Fruit fly (Drosophila melanogaster) whole organism, embryonic: Measurements from ENCODE around the gene Klp67A.

Experiments used
- BEAF-32 ChIP-seq: fragments of 200-800 bp; sonication (Bioruptor generic); optimal IDR thresholded peaks from 3 replicates; lab custom pipeline; 2017; ENCODE audit warnings: missing biosample characterization, missing genetic modification characterization, mild to moderate bottlenecking, moderate library complexity, missing genetic modification reagents
- CG11696 ChIP-seq: fragments of 200-800 bp; sonication (Bioruptor generic); IDR thresholded peaks from 2 replicates; pipeline ENCODE4 v1.3.6; 2022; ENCODE audit warnings: missing biosample characterization, missing genetic modification characterization
- CG12744 ChIP-seq: fragments of 200-800 bp; sonication (Bioruptor generic); optimal IDR thresholded peaks from 2 replicates; lab custom pipeline; 2016; ENCODE audit warnings: missing biosample characterization, missing genetic modification characterization
- CG14050 ChIP-seq: fragments of 200-800 bp; sonication (Bioruptor generic); IDR thresholded peaks from 3 replicates; pipeline ENCODE4 v1.3.6; 2022; ENCODE audit warnings: missing biosample characterization, missing genetic modification characterization
- CG14710 ChIP-seq: fragments of 200-800 bp; sonication (Bioruptor generic); optimal IDR thresholded peaks from 3 replicates; lab custom pipeline; 2019; ENCODE audit warnings: missing biosample characterization, mild to moderate bottlenecking, missing genetic modification characterization, moderate library complexity
- CG16815 ChIP-seq: fragments of 200-800 bp; sonication (Bioruptor generic); optimal IDR thresholded peaks from 3 replicates; lab custom pipeline; 2017; ENCODE audit warnings: missing biosample characterization, mild to moderate bottlenecking, missing genetic modification characterization
- CG17186 ChIP-seq: fragments of 200-800 bp; sonication (Bioruptor generic); optimal IDR thresholded peaks from 3 replicates; lab custom pipeline; 2017; ENCODE audit warnings: missing biosample characterization, missing genetic modification reagents, missing genetic modification characterization
- CG17612 ChIP-seq: fragments of 200-800 bp; sonication (Bioruptor generic); IDR thresholded peaks from 2 replicates; pipeline ENCODE4 v1.3.6; 2022; ENCODE audit warnings: missing biosample characterization, missing genetic modification characterization
- CG2116 ChIP-seq: fragments of 200-800 bp; sonication (Bioruptor generic); optimal IDR thresholded peaks from 3 replicates; lab custom pipeline; 2018; ENCODE audit warnings: missing biosample characterization, mild to moderate bottlenecking, missing genetic modification characterization
- CG2202 ChIP-seq: fragments of 200-800 bp; sonication (Bioruptor generic); optimal IDR thresholded peaks from 2 replicates; lab custom pipeline; 2018; ENCODE audit warnings: missing biosample characterization, mild to moderate bottlenecking, missing genetic modification characterization
- CG31224 ChIP-seq: fragments of 200-800 bp; sonication (Bioruptor generic); IDR thresholded peaks from 2 replicates; pipeline ENCODE4 v1.3.6; 2022; ENCODE audit warnings: missing biosample characterization, missing genetic modification characterization
- CG31441 ChIP-seq: fragments of 200-800 bp; sonication (Bioruptor generic); IDR thresholded peaks from 2 replicates; pipeline ENCODE4 v1.3.6; 2022; ENCODE audit warnings: missing biosample characterization, missing genetic modification characterization
- CG33557 ChIP-seq: fragments of 200-800 bp; sonication (Bioruptor generic); optimal IDR thresholded peaks from 2 replicates; lab custom pipeline; 2019; ENCODE audit warnings: missing biosample characterization, mild to moderate bottlenecking, missing genetic modification characterization, moderate library complexity
- CG4617 ChIP-seq: fragments of 200-800 bp; sonication (Bioruptor generic); optimal IDR thresholded peaks from 3 replicates; lab custom pipeline; 2016; ENCODE audit warnings: missing biosample characterization, missing genetic modification characterization, borderline replicate concordance
- CG4854 ChIP-seq: fragments of 200-800 bp; sonication (Bioruptor generic); optimal IDR thresholded peaks from 2 replicates; lab custom pipeline; 2016; ENCODE audit warnings: missing biosample characterization, missing genetic modification characterization, inconsistent platforms
- CG6254 ChIP-seq: fragments of 200-800 bp; sonication (Bioruptor generic); optimal IDR thresholded peaks from 3 replicates; lab custom pipeline; 2017; ENCODE audit warnings: mild to moderate bottlenecking, missing biosample characterization, missing genetic modification reagents, missing genetic modification characterization
- CG9437 ChIP-seq: fragments of 200-800 bp; sonication (Bioruptor generic); optimal IDR thresholded peaks from 2 replicates; lab custom pipeline; 2018; ENCODE audit warnings: missing biosample characterization, mild to moderate bottlenecking, missing genetic modification characterization
- Fer1 ChIP-seq: fragments of 200-800 bp; sonication (Bioruptor generic); optimal IDR thresholded peaks from 2 replicates; lab custom pipeline; 2017; ENCODE audit warnings: missing biosample characterization, mild to moderate bottlenecking, missing genetic modification characterization
- H15 ChIP-seq: fragments of 200-800 bp; sonication (Bioruptor generic); IDR thresholded peaks from 3 replicates; pipeline ENCODE4 v1.3.6; 2022; ENCODE audit warnings: missing biosample characterization, missing genetic modification characterization
- Hand ChIP-seq: fragments of 200-800 bp; sonication (Bioruptor generic); optimal IDR thresholded peaks from 2 replicates; lab custom pipeline; 2017; ENCODE audit warnings: mild to moderate bottlenecking, missing biosample characterization, missing genetic modification reagents, missing genetic modification characterization
- Hr78 ChIP-seq, 2 experiments: fragments of 200-800 bp in 1 of 2; fragments of >200 bp in 1 of 2; sonication (Bioruptor generic) in 1 of 2; optimal IDR thresholded peaks; 2 replicates each; lab custom pipeline; 2017 to 2019; ENCODE audit warnings: missing biosample characterization in 2 of 2, missing genetic modification characterization in 2 of 2, mild to moderate bottlenecking in 1 of 2, moderate library complexity in 1 of 2
- Kr ChIP-seq: fragments of 200-800 bp; sonication (Bioruptor generic); optimal IDR thresholded peaks from 2 replicates; lab custom pipeline; 2017; ENCODE audit warnings: missing biosample characterization, mild to moderate bottlenecking, missing genetic modification characterization
- Ptx1 ChIP-seq: fragments of 200-800 bp; sonication (Bioruptor generic); IDR thresholded peaks from 2 replicates; pipeline ENCODE4 v1.3.6; 2022; ENCODE audit warnings: missing biosample characterization, missing genetic modification characterization
- Rfx ChIP-seq: fragments of 200-800 bp; sonication (Bioruptor generic); IDR thresholded peaks from 2 replicates; pipeline ENCODE4 v1.3.6; 2022; ENCODE audit warnings: missing biosample characterization, missing genetic modification characterization
- Sox100B ChIP-seq: fragments of 200-800 bp; sonication (Bioruptor generic); optimal IDR thresholded peaks from 3 replicates; lab custom pipeline; 2018; ENCODE audit warnings: missing biosample characterization, mild to moderate bottlenecking, missing genetic modification characterization
- Sry-β ChIP-seq: fragments of 200-800 bp; sonication (Bioruptor generic); optimal IDR thresholded peaks from 2 replicates; lab custom pipeline; 2018; ENCODE audit warnings: missing biosample characterization, mild to moderate bottlenecking, missing genetic modification characterization, moderate library complexity
- TFAM ChIP-seq: fragments of 200-800 bp; sonication (Bioruptor generic); optimal IDR thresholded peaks from 2 replicates; lab custom pipeline; 2017; ENCODE audit warnings: missing biosample characterization, missing genetic modification characterization, inconsistent platforms
- Tbp ChIP-seq: fragments of >200 bp; optimal IDR thresholded peaks from 2 replicates; lab custom pipeline; 2018; ENCODE audit warnings: missing biosample characterization, missing genetic modification characterization
- amos ChIP-seq: fragments of 200-800 bp; sonication (Bioruptor generic); IDR thresholded peaks from 2 replicates; pipeline ENCODE4 v1.3.6; 2022; ENCODE audit warnings: missing biosample characterization, missing genetic modification characterization; ENCODE audit not compliant: partially characterized antibody
- chif ChIP-seq, 2 experiments: fragments of 200-800 bp; sonication (Bioruptor generic); optimal IDR thresholded peaks; 3 replicates each; lab custom pipeline; 2016; ENCODE audit warnings: missing biosample characterization in 2 of 2, missing genetic modification characterization in 2 of 2
- chinmo ChIP-seq: fragments of 200-800 bp; sonication (Bioruptor generic); IDR thresholded peaks from 4 replicates; pipeline ENCODE4 v1.3.6; 2022; ENCODE audit warnings: missing biosample characterization, missing genetic modification characterization; ENCODE audit not compliant: partially characterized antibody
- corto ChIP-seq: fragments of 200-800 bp; sonication (Bioruptor generic); optimal IDR thresholded peaks from 2 replicates; lab custom pipeline; 2016; ENCODE audit warnings: missing biosample characterization, mild to moderate bottlenecking, missing genetic modification characterization, moderate library complexity
- fd102C ChIP-seq: fragments of 200-800 bp; sonication (Bioruptor generic); optimal IDR thresholded peaks from 2 replicates; lab custom pipeline; 2018; ENCODE audit warnings: missing biosample characterization, mild to moderate bottlenecking, missing genetic modification characterization, moderate library complexity
- fd64A ChIP-seq: fragments of 200-800 bp; sonication (Bioruptor generic); optimal IDR thresholded peaks from 3 replicates; lab custom pipeline; 2018; ENCODE audit warnings: missing biosample characterization, mild to moderate bottlenecking, missing genetic modification characterization
- gce ChIP-seq: fragments of 200-800 bp; sonication (Bioruptor generic); IDR thresholded peaks from 3 replicates; pipeline ENCODE4 v1.3.6; 2022; ENCODE audit warnings: missing biosample characterization, missing genetic modification characterization
- gem ChIP-seq: fragments of 200-800 bp; sonication (Bioruptor generic); optimal IDR thresholded peaks from 2 replicates; lab custom pipeline; 2019; ENCODE audit warnings: missing biosample characterization, mild to moderate bottlenecking, missing genetic modification characterization, moderate library complexity
- grn ChIP-seq: fragments of 200-800 bp; sonication (Bioruptor generic); optimal IDR thresholded peaks from 3 replicates; lab custom pipeline; 2017; ENCODE audit warnings: missing biosample characterization, missing genetic modification characterization
- her ChIP-seq: fragments of 200-800 bp; sonication (Bioruptor generic); optimal IDR thresholded peaks from 2 replicates; lab custom pipeline; 2016; ENCODE audit warnings: missing biosample characterization, missing genetic modification characterization
- klu ChIP-seq: fragments of 200-800 bp; sonication (Bioruptor generic); IDR thresholded peaks from 2 replicates; pipeline ENCODE4 v1.3.6; 2022; ENCODE audit warnings: missing biosample characterization, missing genetic modification characterization
- lmd ChIP-seq: fragments of 200-800 bp; sonication (Bioruptor generic); IDR thresholded peaks from 2 replicates; pipeline ENCODE4 v1.3.6; 2022; ENCODE audit warnings: missing biosample characterization, missing genetic modification characterization
- pfk ChIP-seq: fragments of 200-800 bp; sonication (Bioruptor generic); optimal IDR thresholded peaks from 2 replicates; lab custom pipeline; 2018; ENCODE audit warnings: missing biosample characterization, mild to moderate bottlenecking, missing genetic modification characterization, moderate library complexity
- pzg ChIP-seq: fragments of 200-800 bp; sonication (Bioruptor generic); optimal IDR thresholded peaks from 3 replicates; lab custom pipeline; 2018; ENCODE audit warnings: missing biosample characterization, mild to moderate bottlenecking, missing genetic modification characterization, moderate library complexity
- repo ChIP-seq: fragments of 200-800 bp; sonication (Bioruptor generic); optimal IDR thresholded peaks from 2 replicates; lab custom pipeline; 2016; ENCODE audit warnings: missing biosample characterization, missing genetic modification characterization
- row ChIP-seq: fragments of 200-800 bp; sonication (Bioruptor generic); IDR thresholded peaks from 3 replicates; pipeline ENCODE4 v1.3.6; 2022; ENCODE audit warnings: missing biosample characterization, missing genetic modification characterization
- scrt ChIP-seq: fragments of 200-800 bp; sonication (Bioruptor generic); optimal IDR thresholded peaks from 2 replicates; lab custom pipeline; 2018; ENCODE audit warnings: missing biosample characterization, mild to moderate bottlenecking, missing genetic modification characterization, moderate library complexity
- sens-2 ChIP-seq: fragments of 200-800 bp; sonication (Bioruptor generic); IDR thresholded peaks from 2 replicates; pipeline ENCODE4 v1.3.6; 2022; ENCODE audit warnings: missing biosample characterization, missing genetic modification characterization
- shn ChIP-seq: fragments of 200-800 bp; sonication (Bioruptor generic); optimal IDR thresholded peaks from 3 replicates; lab custom pipeline; 2016; ENCODE audit warnings: missing biosample characterization, missing genetic modification characterization
- sima ChIP-seq: fragments of 200-800 bp; sonication (Bioruptor generic); optimal IDR thresholded peaks from 2 replicates; lab custom pipeline; 2016; ENCODE audit warnings: missing biosample characterization, missing genetic modification characterization
- ssp ChIP-seq: fragments of 200-800 bp; sonication (Bioruptor generic); IDR thresholded peaks from 2 replicates; pipeline ENCODE4 v1.3.6; 2022; ENCODE audit warnings: missing biosample characterization, missing genetic modification characterization
- unc-4 ChIP-seq: fragments of 200-800 bp; sonication (Bioruptor generic); IDR thresholded peaks from 2 replicates; pipeline ENCODE4 v1.3.6; 2022; ENCODE audit warnings: missing biosample characterization, missing genetic modification characterization; ENCODE audit not compliant: partially characterized antibody

Klp67A gene

dm6 chr3L:9366850-9367430, at the start of gene Klp67A, which contains the start of gene CG4452:
Klp67A (minus strand) TSS chr3L:9367046.
CG4452 (plus strand) TSS chr3L:9367377.
- no peak; the same call in 1 of the 2 replicates for TF ChIP-seq CG31441
- no peak for TF ChIP-seq sens-2
- no peak for TF ChIP-seq Tbp (GFP tag; lab: Kevin White, UChicago)
- no peak for TF ChIP-seq pfk (GFP tag; lab: Kevin White, UChicago)
- no peak for TF ChIP-seq CG4617 (GFP tag; lab: Kevin White, UChicago)
- no peak for TF ChIP-seq CG6254 (GFP tag; lab: Kevin White, UChicago)
- peak; percentile 98 for TF ChIP-seq BEAF-32 (GFP tag; lab: Kevin White, UChicago)
- TF ChIP-seq lmd (GFP tag; lab: Robert Waterston, UW), result no peak
- TF ChIP-seq repo, result no peak
- peak; percentile 52 for TF ChIP-seq corto (GFP tag; lab: Kevin White, UChicago)
- TF ChIP-seq grn (GFP tag; lab: Kevin White, UChicago), result no peak
- TF ChIP-seq CG16815 (GFP tag; lab: Kevin White, UChicago), result no peak
- no peak for TF ChIP-seq H15 (GFP tag; lab: Robert Waterston, UW)
- no peak for TF ChIP-seq CG12744
- TF ChIP-seq gce (GFP tag; lab: Robert Waterston, UW), result no peak
- no peak for TF ChIP-seq Ptx1 (GFP tag; lab: Robert Waterston, UW)
- no peak for TF ChIP-seq TFAM
- no peak for TF ChIP-seq gem
- TF ChIP-seq CG33557 (GFP tag; lab: Kevin White, UChicago), result peak; percentile 55
- peak; percentile 52 for TF ChIP-seq Rfx (GFP tag; lab: Robert Waterston, UW)
- TF ChIP-seq Sry-β (GFP tag; lab: Kevin White, UChicago), result no peak
- TF ChIP-seq Hr78 (GFP tag; optimal IDR thresholded peaks at IDR 0.05; lab: Kevin White, UChicago), result no peak
- no peak for TF ChIP-seq CG17612 (GFP tag; lab: Robert Waterston, UW)
- no peak for TF ChIP-seq scrt (GFP tag; lab: Kevin White, UChicago)
- no peak for TF ChIP-seq shn
- TF ChIP-seq chif (GFP tag; optimal IDR thresholded peaks at IDR 0.05; lab: Kevin White, UChicago), result peak in 1 of 2 experiments; percentile 15
- TF ChIP-seq CG4854, result peak; percentile 17
- TF ChIP-seq unc-4 (GFP tag; lab: Robert Waterston, UW), result peak; percentile 93
- peak; percentile 70 for TF ChIP-seq CG9437 (GFP tag; lab: Kevin White, UChicago)
- no peak for TF ChIP-seq her (GFP tag; lab: Kevin White, UChicago)
- TF ChIP-seq Fer1 (GFP tag; lab: Kevin White, UChicago), result peak; percentile 16
- no peak for TF ChIP-seq fd64A (GFP tag; lab: Kevin White, UChicago)
- peak; percentile 87 for TF ChIP-seq amos (GFP tag; lab: Robert Waterston, UW)
- TF ChIP-seq Hand (GFP tag; lab: Kevin White, UChicago), result no peak
- TF ChIP-seq sima, result no peak
- peak; percentile 55 for TF ChIP-seq CG17186
- peak; percentile 90 for TF ChIP-seq CG14710 (tag; lab: Kevin White, UChicago)
- TF ChIP-seq Kr, result no peak
- peak; percentile 77; the same call in 1 of the 4 replicates for TF ChIP-seq chinmo
- TF ChIP-seq row (GFP tag; lab: Robert Waterston, UW), result peak; percentile 72
- TF ChIP-seq CG14050 (GFP tag; lab: Robert Waterston, UW), result 0 out of 3 replicates have a peak, but pooled peaks have one; percentile 9
- no peak for TF ChIP-seq klu (GFP tag; lab: Robert Waterston, UW)
- TF ChIP-seq CG2202 (tag; lab: Kevin White, UChicago), result no peak
- TF ChIP-seq fd102C (GFP tag; lab: Kevin White, UChicago), result no peak
- peak; percentile 57 for TF ChIP-seq pzg (GFP tag; lab: Kevin White, UChicago)
- no peak for TF ChIP-seq CG31224 (GFP tag; lab: Robert Waterston, UW)
- peak; percentile 4; the same call in 1 of the 2 replicates for TF ChIP-seq ssp (GFP tag; lab: Robert Waterston, UW)
- no peak for TF ChIP-seq Sox100B (GFP tag; lab: Kevin White, UChicago)
- peak; percentile 100 for TF ChIP-seq CG2116 (GFP tag; lab: Kevin White, UChicago)
- no peak for TF ChIP-seq CG11696
